Worm (Caenorhabditis elegans) whole organism, young adult: ENCODE results near the gene blos-2.

ENCODE experiments used
- B0019.2 ChIP-seq: fragments of 200-800 bp; sonication (Bioruptor generic); conservative IDR thresholded peaks from 2 replicates; pipeline ENCODE4 v1.3.6; 2022; ENCODE audit warnings: missing genetic modification reagents, missing genetic modification characterization, missing compliant biosample characterization
- C17E4.6 ChIP-seq: fragments of 200-800 bp; sonication (Bioruptor generic); IDR thresholded peaks from 2 replicates; pipeline ENCODE4 v1.3.6; 2022; ENCODE audit warnings: missing genetic modification reagents, missing genetic modification characterization, missing compliant biosample characterization
- F39B2.1 ChIP-seq: fragments of 200-800 bp; sonication (Bioruptor generic); IDR thresholded peaks from 2 replicates; pipeline ENCODE4 v1.3.6; 2022; ENCODE audit warnings: missing genetic modification reagents, missing genetic modification characterization, missing compliant biosample characterization
- F57A8.1 ChIP-seq: fragments of 200-800 bp; sonication (Bioruptor generic); optimal IDR thresholded peaks from 2 replicates; lab custom pipeline; 2018; ENCODE audit warnings: mild to moderate bottlenecking, missing genetic modification characterization, moderate library complexity, missing compliant biosample characterization
- Y53G8AR.9 ChIP-seq: fragments of 200-800 bp; sonication (Bioruptor generic); conservative IDR thresholded peaks from 2 replicates; pipeline ENCODE4 v1.3.6; 2022; ENCODE audit warnings: missing genetic modification reagents, missing genetic modification characterization, missing compliant biosample characterization
- ama-1 ChIP-seq, 3 experiments: fragments of 150-350 bp in 1 of 3; sonication (generic microtip) in 2 of 3; optimal IDR thresholded peaks; 2 replicates each; lab custom pipeline; 2014 to 2018; ENCODE audit warnings: missing biosample characterization in 2 of 3, missing genetic modification characterization in 2 of 3, missing genetic modification reagents in 2 of 3
- athp-1 ChIP-seq: sonication (generic microtip); optimal IDR thresholded peaks from 2 replicates; lab custom pipeline; 2017; ENCODE audit warnings: mild to moderate bottlenecking, missing genetic modification characterization, missing compliant biosample characterization
- attf-3 ChIP-seq: fragments of 200-800 bp; sonication (Bioruptor generic); conservative IDR thresholded peaks from 2 replicates; pipeline ENCODE4 v1.3.6; 2022; ENCODE audit warnings: missing genetic modification reagents, missing genetic modification characterization, missing compliant biosample characterization
- ceh-100 ChIP-seq: fragments of 200-800 bp; sonication (Bioruptor generic); IDR thresholded peaks from 2 replicates; pipeline ENCODE4 v1.3.6; 2022; ENCODE audit warnings: missing genetic modification reagents, missing genetic modification characterization, missing compliant biosample characterization
- ceh-27 ChIP-seq: fragments of 200-800 bp; sonication (Bioruptor generic); optimal IDR thresholded peaks from 2 replicates; lab custom pipeline; 2018; ENCODE audit warnings: mild to moderate bottlenecking, missing genetic modification characterization, moderate library complexity, missing compliant biosample characterization
- ceh-79 ChIP-seq: sonication (generic microtip); optimal IDR thresholded peaks from 2 replicates; lab custom pipeline; 2017; ENCODE audit warnings: mild to moderate bottlenecking, missing genetic modification characterization, missing compliant biosample characterization
- chd-7 ChIP-seq: sonication (generic microtip); optimal IDR thresholded peaks from 2 replicates; lab custom pipeline; 2016; ENCODE audit warnings: mild to moderate bottlenecking, missing genetic modification characterization, moderate library complexity, missing compliant biosample characterization
- efl-1 ChIP-seq: fragments of 150-350 bp; optimal IDR thresholded peaks from 2 replicates; lab custom pipeline; 2014; ENCODE audit warnings: missing biosample characterization, missing genetic modification reagents, missing genetic modification characterization
- egrh-3 ChIP-seq: fragments of 200-800 bp; sonication (Bioruptor generic); IDR thresholded peaks from 2 replicates; pipeline ENCODE4 v1.3.6; 2022; ENCODE audit warnings: missing genetic modification reagents, missing genetic modification characterization, missing compliant biosample characterization
- gei-17 ChIP-seq: fragments of 200-800 bp; sonication (Bioruptor generic); optimal IDR thresholded peaks from 2 replicates; lab custom pipeline; 2018; ENCODE audit warnings: mild to moderate bottlenecking, missing genetic modification characterization, missing compliant biosample characterization
- hrde-1 ChIP-seq: sonication (generic microtip); optimal IDR thresholded peaks from 2 replicates; lab custom pipeline; 2016; ENCODE audit warnings: missing genetic modification characterization, mild to moderate bottlenecking, missing compliant biosample characterization, moderate library complexity, missing genotype, missing genetic modification reagents, borderline replicate concordance
- hsf-1 ChIP-seq: fragments of 200-800 bp; sonication (Bioruptor generic); IDR thresholded peaks from 2 replicates; pipeline ENCODE4 v1.3.6; 2022; ENCODE audit warnings: missing genetic modification reagents, missing genetic modification characterization, missing compliant biosample characterization
- lin-35 ChIP-seq, 3 experiments: fragments of 150-350 bp in 2 of 3; sonication (generic microtip) in 1 of 3; optimal IDR thresholded peaks; 2 replicates each; lab custom pipeline; 2014 to 2018; ENCODE audit warnings: missing biosample characterization in 3 of 3, missing genetic modification characterization in 3 of 3, missing genetic modification reagents in 3 of 3
- lin-40 ChIP-seq: sonication (generic microtip); optimal IDR thresholded peaks from 2 replicates; lab custom pipeline; 2016; ENCODE audit warnings: missing genetic modification characterization, mild to moderate bottlenecking, missing compliant biosample characterization, missing genotype, missing genetic modification reagents
- lsy-27 ChIP-seq: sonication (generic microtip); optimal IDR thresholded peaks from 2 replicates; lab custom pipeline; 2017; ENCODE audit warnings: missing genetic modification characterization, mild to moderate bottlenecking, missing compliant biosample characterization, antibody characterized with exemption, missing genotype, borderline replicate concordance; ENCODE audit not compliant: insufficient read depth
- madf-10 ChIP-seq: sonication (generic microtip); optimal IDR thresholded peaks from 2 replicates; lab custom pipeline; 2016; ENCODE audit warnings: mild to moderate bottlenecking, missing genetic modification characterization, missing compliant biosample characterization
- madf-6 ChIP-seq: fragments of 200-800 bp; sonication (Bioruptor generic); IDR thresholded peaks from 2 replicates; pipeline ENCODE4 v1.3.6; 2022; ENCODE audit warnings: missing genetic modification reagents, missing genetic modification characterization, missing compliant biosample characterization
- mcd-1 ChIP-seq: fragments of 200-800 bp; sonication (Bioruptor generic); IDR thresholded peaks from 2 replicates; pipeline ENCODE4 v1.3.6; 2022; ENCODE audit warnings: missing genetic modification reagents, missing genetic modification characterization, missing compliant biosample characterization
- mel-28 ChIP-seq: sonication (generic microtip); optimal IDR thresholded peaks from 2 replicates; lab custom pipeline; 2016; ENCODE audit warnings: borderline replicate concordance, mild to moderate bottlenecking, missing genetic modification characterization, missing compliant biosample characterization
- nhr-120 ChIP-seq: fragments of 200-800 bp; sonication (Bioruptor generic); IDR thresholded peaks from 2 replicates; pipeline ENCODE4 v1.3.6; 2022; ENCODE audit warnings: missing genetic modification characterization, missing compliant biosample characterization
- rcor-1 ChIP-seq: fragments of 200-800 bp; sonication (Bioruptor generic); IDR thresholded peaks from 2 replicates; pipeline ENCODE4 v1.3.6; 2022; ENCODE audit warnings: missing genetic modification reagents, missing genetic modification characterization, missing compliant biosample characterization
- repo-1 ChIP-seq: sonication (generic microtip); optimal IDR thresholded peaks from 2 replicates; lab custom pipeline; 2017; ENCODE audit warnings: mild to moderate bottlenecking, missing genetic modification characterization, missing compliant biosample characterization
- snpc-3.4 ChIP-seq: sonication (generic microtip); optimal IDR thresholded peaks from 2 replicates; lab custom pipeline; 2017; ENCODE audit warnings: missing genetic modification characterization, mild to moderate bottlenecking, missing compliant biosample characterization, antibody characterized with exemption, moderate library complexity, missing genotype, missing genetic modification reagents
- snpc-4 ChIP-seq, 5 experiments: fragments of 150-350 bp in 1 of 5; sonication (generic microtip) in 4 of 5; optimal IDR thresholded peaks; 2 replicates each; lab custom pipeline; 2014 to 2018; ENCODE audit warnings: missing genetic modification characterization in 5 of 5, missing biosample characterization in 3 of 5, antibody characterized with exemption in 2 of 5, mild to moderate bottlenecking in 2 of 5, missing compliant biosample characterization in 2 of 5, missing genotype in 2 of 5, moderate library complexity in 2 of 5, missing genetic modification reagents in 1 of 5
- ztf-18 ChIP-seq: sonication (generic microtip); optimal IDR thresholded peaks from 2 replicates; lab custom pipeline; 2016; ENCODE audit warnings: missing genotype, mild to moderate bottlenecking, missing genetic modification characterization, missing compliant biosample characterization
- ztf-22 ChIP-seq: fragments of 200-800 bp; sonication (Bioruptor generic); optimal IDR thresholded peaks from 2 replicates; lab custom pipeline; 2018; ENCODE audit warnings: mild to moderate bottlenecking, missing genetic modification characterization, moderate library complexity, missing compliant biosample characterization
- ztf-25 ChIP-seq: fragments of 200-800 bp; sonication (Bioruptor generic); IDR thresholded peaks from 2 replicates; pipeline ENCODE4 v1.3.6; 2022; ENCODE audit warnings: missing genetic modification reagents, missing genetic modification characterization, missing compliant biosample characterization
- ztf-26 ChIP-seq: sonication (generic microtip); optimal IDR thresholded peaks from 2 replicates; lab custom pipeline; 2017; ENCODE audit warnings: missing genetic modification characterization, missing compliant biosample characterization
- ztf-6 ChIP-seq: fragments of 200-800 bp; sonication (Bioruptor generic); IDR thresholded peaks from 2 replicates; pipeline ENCODE4 v1.3.6; 2022; ENCODE audit warnings: missing genetic modification reagents, missing genetic modification characterization, missing compliant biosample characterization

blos-2 gene

ce11 chrIV:6333915-6334314, at the start of gene blos-2:
Gene blos-2, plus strand, starts transcription at chrIV:6334215.
- TF ChIP-seq ztf-26 (tag; lab: Kevin White, UChicago): no peak
- peak; percentile 17 for TF ChIP-seq repo-1
- no peak for TF ChIP-seq snpc-4 (GFP tag; optimal IDR thresholded peaks at IDR 0.05; lab: Kevin White, UChicago)
- no peak for TF ChIP-seq snpc-4 (tag; optimal IDR thresholded peaks at IDR 0.05; lab: Kevin White, UChicago)
- no peak for TF ChIP-seq ztf-6 (GFP tag; lab: Robert Waterston, UW)
- TF ChIP-seq ztf-22 (GFP tag; lab: Kevin White, UChicago): no peak

- no peak for TF ChIP-seq chd-7 (tag; lab: Kevin White, UChicago)
Measured at ce11 chrIV:6284277-6284676, 49.7 kb upstream of the blos-2 start, which contains the start of gene ops-1. Gene ops-1, minus strand, starts transcription at chrIV:6284377.

ce11 chrIV:6290741-6291140, 43.3 kb upstream of the blos-2 start, which contains the start of gene srv-24:
Gene srv-24, minus strand, starts transcription at chrIV:6290841.
- TF ChIP-seq lin-35 (GFP tag; optimal IDR thresholded peaks at IDR 0.05; lab: Kevin White, UChicago) (no peak), lin-40 (tag; lab: Kevin White, UChicago) (no peak), nhr-120 (GFP tag; lab: Robert Waterston, UW) (no peak), lsy-27 (no peak), F57A8.1 (GFP tag; lab: Kevin White, UChicago) (no peak), hrde-1 (no peak), attf-3 (GFP tag; lab: Robert Waterston, UW) (no peak), gei-17 (no peak), efl-1 (GFP tag; lab: Kevin White, UChicago) (no peak), hsf-1 (no peak), ceh-100 (GFP tag; lab: Robert Waterston, UW) (no peak), C17E4.6 (no peak), ztf-25 (GFP tag; lab: Robert Waterston, UW) (no peak)

ce11 chrIV:6294081-6294480, 39.9 kb upstream of the blos-2 start, which contains the start of gene hil-2:
Gene hil-2, plus strand, starts transcription at chrIV:6294240.
- peak; percentile 97 for TF ChIP-seq F39B2.1 (GFP tag; lab: Robert Waterston, UW)
- no peak for TF ChIP-seq ztf-6 (GFP tag; lab: Robert Waterston, UW)
- no peak for TF ChIP-seq madf-10 (tag; lab: Kevin White, UChicago)
- no peak for TF ChIP-seq snpc-4 (GFP tag; optimal IDR thresholded peaks at IDR 0.05; lab: Kevin White, UChicago)
- peak in 2 of 4 experiments; percentile 59 to 60 for TF ChIP-seq snpc-4 (tag; optimal IDR thresholded peaks at IDR 0.05; lab: Kevin White, UChicago)
- TF ChIP-seq ceh-27 (GFP tag; lab: Kevin White, UChicago): no peak
- no peak for TF ChIP-seq attf-3 (GFP tag; lab: Robert Waterston, UW)
- no peak for TF ChIP-seq ztf-18
- TF ChIP-seq mcd-1 (GFP tag; lab: Robert Waterston, UW): no peak

ce11 chrIV:6298253-6298652, 35.8 kb upstream of the blos-2 start, which contains the start of gene srv-27:
Gene srv-27, minus strand, starts transcription at chrIV:6298353.
- TF ChIP-seq snpc-3.4 (tag; lab: Kevin White, UChicago) (no peak), madf-6 (no peak), ama-1 (optimal IDR thresholded peaks at IDR 0.05; lab: Kevin White, UChicago) (no peak), ama-1 (GFP tag; optimal IDR thresholded peaks at IDR 0.05; lab: Kevin White, UChicago) (no peak)

- TF ChIP-seq B0019.2 (no peak), ama-1 (optimal IDR thresholded peaks at IDR 0.05; lab: Kevin White, UChicago) (no peak), ama-1 (GFP tag; optimal IDR thresholded peaks at IDR 0.05; lab: Kevin White, UChicago) (no peak), ceh-79 (tag; lab: Kevin White, UChicago) (no peak), athp-1 (tag; lab: Kevin White, UChicago) (no peak), mel-28 (tag; lab: Kevin White, UChicago) (no peak), egrh-3 (GFP tag; lab: Robert Waterston, UW) (no peak), Y53G8AR.9 (GFP tag; lab: Robert Waterston, UW) (no peak), C17E4.6 (no peak), rcor-1 (GFP tag; lab: Robert Waterston, UW) (no peak), lin-40 (tag; lab: Kevin White, UChicago) (no peak)
Measured at ce11 chrIV:6299523-6299922, 34.5 kb upstream of the blos-2 start.
